Fruit fly (Drosophila melanogaster) whole organism, embryonic: ENCODE data around the gene CG14961.

Source experiments
- Aef1 ChIP-seq: fragments of 200-800 bp; sonication (Bioruptor generic); IDR thresholded peaks from 3 replicates; pipeline ENCODE4 v1.3.6; 2022; ENCODE audit warnings: missing biosample characterization, missing genetic modification characterization
- CG11247 ChIP-seq: fragments of 200-800 bp; sonication (Bioruptor generic); IDR thresholded peaks from 2 replicates; pipeline ENCODE4 v1.3.6; 2022; ENCODE audit warnings: missing biosample characterization, missing genetic modification characterization
- CG11504 ChIP-seq: fragments of 200-800 bp; sonication (Bioruptor generic); optimal IDR thresholded peaks from 3 replicates; lab custom pipeline; 2019; ENCODE audit warnings: missing biosample characterization, mild to moderate bottlenecking, missing genetic modification characterization, moderate library complexity
- CG12071 ChIP-seq: fragments of 200-800 bp; sonication (Bioruptor generic); optimal IDR thresholded peaks from 3 replicates; lab custom pipeline; 2018; ENCODE audit warnings: missing biosample characterization, mild to moderate bottlenecking, missing genetic modification characterization
- CG1233 ChIP-seq: fragments of 200-800 bp; sonication (Bioruptor generic); optimal IDR thresholded peaks from 4 replicates; lab custom pipeline; 2018; ENCODE audit warnings: missing biosample characterization, mild to moderate bottlenecking, missing genetic modification characterization
- CG12659 ChIP-seq: fragments of 200-800 bp; sonication (Bioruptor generic); optimal IDR thresholded peaks from 3 replicates; lab custom pipeline; 2017; ENCODE audit warnings: mild to moderate bottlenecking, missing biosample characterization, missing genetic modification reagents, missing genetic modification characterization
- CG13123 ChIP-seq: fragments of 200-800 bp; sonication (Bioruptor generic); optimal IDR thresholded peaks from 2 replicates; lab custom pipeline; 2016; ENCODE audit warnings: missing biosample characterization, missing genetic modification characterization
- CG1602 ChIP-seq: fragments of 200-800 bp; sonication (Bioruptor generic); optimal IDR thresholded peaks from 3 replicates; lab custom pipeline; 2016; ENCODE audit warnings: missing biosample characterization, missing genetic modification characterization
- CG30403 ChIP-seq: fragments of 200-800 bp; sonication (Bioruptor generic); optimal IDR thresholded peaks from 3 replicates; lab custom pipeline; 2016; ENCODE audit warnings: missing biosample characterization, missing genetic modification characterization
- CG3065 ChIP-seq: fragments of 200-800 bp; sonication (Bioruptor generic); optimal IDR thresholded peaks from 2 replicates; lab custom pipeline; 2016; ENCODE audit warnings: missing biosample characterization, missing genetic modification characterization
- CG31388 ChIP-seq: fragments of 200-800 bp; sonication (Bioruptor generic); optimal IDR thresholded peaks from 2 replicates; lab custom pipeline; 2016; ENCODE audit warnings: missing biosample characterization, missing genetic modification characterization
- CG32532 ChIP-seq: fragments of 200-800 bp; sonication (Bioruptor generic); IDR thresholded peaks from 2 replicates; pipeline ENCODE4 v1.3.6; 2022; ENCODE audit warnings: missing biosample characterization, missing genetic modification characterization
- CG4404 ChIP-seq: fragments of 200-800 bp; sonication (Bioruptor generic); IDR thresholded peaks from 2 replicates; pipeline ENCODE4 v1.3.6; 2022; ENCODE audit warnings: missing biosample characterization, missing genetic modification characterization
- CG4820 ChIP-seq: fragments of 200-800 bp; sonication (Bioruptor generic); optimal IDR thresholded peaks from 3 replicates; lab custom pipeline; 2016; ENCODE audit warnings: missing biosample characterization, missing genetic modification characterization
- CG5953 ChIP-seq: fragments of 200-800 bp; sonication (Bioruptor generic); IDR thresholded peaks from 2 replicates; pipeline ENCODE4 v1.3.6; 2022; ENCODE audit warnings: missing biosample characterization, missing genetic modification characterization
- CG6683 ChIP-seq: fragments of 200-800 bp; sonication (Bioruptor generic); optimal IDR thresholded peaks from 2 replicates; lab custom pipeline; 2017; ENCODE audit warnings: missing biosample characterization, mild to moderate bottlenecking, missing genetic modification characterization, missing genetic modification reagents
- CG6765 ChIP-seq: fragments of 200-800 bp; sonication (Bioruptor generic); optimal IDR thresholded peaks from 3 replicates; lab custom pipeline; 2017; ENCODE audit warnings: missing biosample characterization, mild to moderate bottlenecking, missing genetic modification characterization
- CG8281 ChIP-seq: fragments of 200-800 bp; sonication (Bioruptor generic); optimal IDR thresholded peaks from 2 replicates; lab custom pipeline; 2018; ENCODE audit warnings: missing biosample characterization, mild to moderate bottlenecking, missing genetic modification characterization, moderate library complexity
- Chrac-16 ChIP-seq: fragments of 200-800 bp; sonication (Bioruptor generic); optimal IDR thresholded peaks from 3 replicates; lab custom pipeline; 2016; ENCODE audit warnings: missing biosample characterization, missing genetic modification characterization
- HLH4C ChIP-seq: fragments of 200-800 bp; sonication (Bioruptor generic); IDR thresholded peaks from 3 replicates; pipeline ENCODE4 v1.3.6; 2022; ENCODE audit warnings: missing biosample characterization, missing genetic modification characterization; ENCODE audit not compliant: partially characterized antibody
- Hr3 ChIP-seq: fragments of 200-800 bp; sonication (Bioruptor generic); optimal IDR thresholded peaks from 3 replicates; lab custom pipeline; 2016; ENCODE audit warnings: missing biosample characterization, missing genetic modification characterization
- Jarid2 ChIP-seq: fragments of 200-800 bp; sonication (Bioruptor generic); optimal IDR thresholded peaks from 3 replicates; lab custom pipeline; 2017; ENCODE audit warnings: mild to moderate bottlenecking, missing biosample characterization, missing genetic modification reagents, missing genetic modification characterization
- Nf-YA ChIP-seq: fragments of 200-800 bp; sonication (Bioruptor generic); IDR thresholded peaks from 2 replicates; pipeline ENCODE4 v1.3.6; 2022; ENCODE audit warnings: missing biosample characterization, missing genetic modification characterization
- Oaz ChIP-seq: fragments of 200-800 bp; sonication (Bioruptor generic); IDR thresholded peaks from 2 replicates; pipeline ENCODE4 v1.3.6; 2022; ENCODE audit warnings: missing biosample characterization, missing genetic modification characterization
- Scr ChIP-seq: fragments of 200-800 bp; sonication (Bioruptor generic); IDR thresholded peaks from 2 replicates; pipeline ENCODE4 v1.3.6; 2022; ENCODE audit warnings: missing biosample characterization, missing genetic modification characterization; ENCODE audit not compliant: partially characterized antibody
- Sry-δ ChIP-seq: fragments of 200-800 bp; sonication (Bioruptor generic); optimal IDR thresholded peaks from 2 replicates; lab custom pipeline; 2016; ENCODE audit warnings: missing biosample characterization, missing genetic modification characterization
- ara ChIP-seq: fragments of 200-800 bp; sonication (Bioruptor generic); IDR thresholded peaks from 2 replicates; pipeline ENCODE4 v1.3.6; 2022; ENCODE audit warnings: missing biosample characterization, missing genetic modification characterization
- bigmax ChIP-seq: fragments of 200-800 bp; sonication (Bioruptor generic); optimal IDR thresholded peaks from 2 replicates; lab custom pipeline; 2018; ENCODE audit warnings: missing biosample characterization, mild to moderate bottlenecking, missing genetic modification characterization
- bowl ChIP-seq: fragments of 200-800 bp; sonication (Bioruptor generic); IDR thresholded peaks from 2 replicates; pipeline ENCODE4 v1.3.6; 2022; ENCODE audit warnings: missing biosample characterization, missing genetic modification characterization
- caup ChIP-seq: fragments of 200-800 bp; sonication (Bioruptor generic); optimal IDR thresholded peaks from 3 replicates; lab custom pipeline; 2017; ENCODE audit warnings: missing biosample characterization, mild to moderate bottlenecking, missing genetic modification characterization, moderate library complexity; ENCODE audit not compliant: severe bottlenecking
- crc ChIP-seq: fragments of 200-800 bp; sonication (Bioruptor generic); optimal IDR thresholded peaks from 2 replicates; lab custom pipeline; 2016; ENCODE audit warnings: missing biosample characterization, missing genetic modification characterization
- ems ChIP-seq: fragments of 200-800 bp; sonication (Bioruptor generic); optimal IDR thresholded peaks from 3 replicates; lab custom pipeline; 2016; ENCODE audit warnings: missing biosample characterization, missing genetic modification characterization
- ewg ChIP-seq: fragments of 200-800 bp; sonication (Bioruptor generic); optimal IDR thresholded peaks from 3 replicates; lab custom pipeline; 2017; ENCODE audit warnings: mild to moderate bottlenecking, missing biosample characterization, missing genetic modification reagents, missing genetic modification characterization
- fru ChIP-seq: fragments of >200 bp; optimal IDR thresholded peaks from 2 replicates; lab custom pipeline; 2017
- fu2 ChIP-seq: fragments of 200-800 bp; sonication (Bioruptor generic); optimal IDR thresholded peaks from 2 replicates; lab custom pipeline; 2016; ENCODE audit warnings: missing biosample characterization, missing genetic modification characterization
- gem ChIP-seq: fragments of 200-800 bp; sonication (Bioruptor generic); optimal IDR thresholded peaks from 2 replicates; lab custom pipeline; 2019; ENCODE audit warnings: missing biosample characterization, mild to moderate bottlenecking, missing genetic modification characterization, moderate library complexity
- gro ChIP-seq: fragments of 200-800 bp; sonication (Bioruptor generic); optimal IDR thresholded peaks from 2 replicates; lab custom pipeline; 2016; ENCODE audit warnings: missing biosample characterization, missing genetic modification characterization
- inv ChIP-seq: fragments of 200-800 bp; sonication (Bioruptor generic); IDR thresholded peaks from 2 replicates; pipeline ENCODE4 v1.3.6; 2022; ENCODE audit warnings: missing biosample characterization, missing genetic modification characterization; ENCODE audit not compliant: partially characterized antibody
- luna ChIP-seq: fragments of 200-800 bp; sonication (Bioruptor generic); optimal IDR thresholded peaks from 2 replicates; lab custom pipeline; 2016; ENCODE audit warnings: missing biosample characterization, missing genetic modification characterization
- odd ChIP-seq: fragments of 200-800 bp; sonication (Bioruptor generic); optimal IDR thresholded peaks from 2 replicates; lab custom pipeline; 2017; ENCODE audit warnings: missing biosample characterization, mild to moderate bottlenecking, missing genetic modification characterization
- org-1 ChIP-seq: fragments of 200-800 bp; sonication (Bioruptor generic); optimal IDR thresholded peaks from 2 replicates; lab custom pipeline; 2017; ENCODE audit warnings: missing biosample characterization, missing genetic modification characterization
- prd ChIP-seq, 3 experiments: fragments of >200 bp in 2 of 3; fragments of 200-800 bp in 1 of 3; sonication (Bioruptor generic) in 1 of 3; optimal IDR thresholded peaks in 2 of 3; IDR thresholded peaks in 1 of 3; 2 replicates in 2 of 3; 3 replicates in 1 of 3; pipeline versions ENCODE4 v1.3.6 to Lab custom; 2017 to 2022; ENCODE audit warnings: missing biosample characterization in 1 of 3, missing genetic modification characterization in 1 of 3
- ro ChIP-seq: fragments of 200-800 bp; sonication (Bioruptor generic); IDR thresholded peaks from 2 replicates; pipeline ENCODE4 v1.3.6; 2022; ENCODE audit warnings: missing biosample characterization, missing genetic modification characterization
- row ChIP-seq: fragments of 200-800 bp; sonication (Bioruptor generic); IDR thresholded peaks from 3 replicates; pipeline ENCODE4 v1.3.6; 2022; ENCODE audit warnings: missing biosample characterization, missing genetic modification characterization
- so ChIP-seq: fragments of 200-800 bp; sonication (Bioruptor generic); IDR thresholded peaks from 3 replicates; pipeline ENCODE4 v1.3.6; 2022; ENCODE audit warnings: missing biosample characterization, missing genetic modification characterization
- ssp ChIP-seq: fragments of 200-800 bp; sonication (Bioruptor generic); IDR thresholded peaks from 2 replicates; pipeline ENCODE4 v1.3.6; 2022; ENCODE audit warnings: missing biosample characterization, missing genetic modification characterization
- ttk ChIP-seq: fragments of 200-800 bp; sonication (Bioruptor generic); IDR thresholded peaks from 2 replicates; pipeline ENCODE4 v2.1.2; 2022; ENCODE audit warnings: missing biosample characterization, missing genetic modification characterization
- unpg ChIP-seq: fragments of 200-800 bp; sonication (Bioruptor generic); optimal IDR thresholded peaks from 3 replicates; lab custom pipeline; 2018; ENCODE audit warnings: missing biosample characterization, mild to moderate bottlenecking, missing genetic modification characterization, moderate library complexity
- usp ChIP-seq: fragments of >200 bp; optimal IDR thresholded peaks from 2 replicates; lab custom pipeline; 2017; ENCODE audit warnings: missing biosample characterization, missing genetic modification characterization
- vfl ChIP-seq: fragments of 200-800 bp; sonication (Bioruptor generic); optimal IDR thresholded peaks from 2 replicates; lab custom pipeline; 2016; ENCODE audit warnings: missing biosample characterization, missing genetic modification characterization
- zen2 ChIP-seq: fragments of 200-800 bp; sonication (Bioruptor generic); IDR thresholded peaks from 3 replicates; pipeline ENCODE4 v1.3.6; 2022; ENCODE audit warnings: missing biosample characterization, missing genetic modification characterization; ENCODE audit not compliant: partially characterized antibody

Gene CG14961

DNA sequence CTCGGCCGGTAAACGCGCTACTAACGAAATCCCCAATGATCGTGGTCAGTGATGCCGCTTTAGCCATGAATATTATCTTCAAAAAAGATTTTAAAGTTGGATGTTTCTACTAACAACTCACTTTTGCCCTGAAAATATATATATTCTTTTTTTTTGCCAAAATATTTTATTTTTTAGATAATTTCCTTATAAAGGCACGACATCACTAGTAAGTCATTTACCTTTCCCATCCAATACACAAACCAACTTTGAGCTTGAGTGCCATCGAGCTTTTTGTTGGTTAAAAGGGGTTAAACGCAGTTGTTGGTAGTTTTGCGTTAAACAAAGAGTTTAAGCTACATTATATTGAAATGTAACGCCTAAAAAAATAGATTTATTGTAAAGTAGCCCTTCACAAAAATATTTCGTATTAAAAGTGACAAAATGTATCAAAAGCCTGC is 26.8 kb upstream of the CG14961 start, which contains the start of gene CG14968 (continued):
- peak; percentile 91 for TF ChIP-seq Chrac-16
- peak; percentile 89 for TF ChIP-seq CG6683 (GFP tag; lab: Kevin White, UChicago)
- no peak for TF ChIP-seq inv (GFP tag; lab: Robert Waterston, UW)
- TF ChIP-seq ara (GFP tag; lab: Robert Waterston, UW) = peak; percentile 95
- TF ChIP-seq Scr (GFP tag; lab: Robert Waterston, UW) = no peak
- peak; percentile 95 for TF ChIP-seq Aef1
- TF ChIP-seq bowl (GFP tag; lab: Robert Waterston, UW) = peak; percentile 95
- peak; percentile 80 for TF ChIP-seq CG4404 (GFP tag; lab: Robert Waterston, UW)
- peak; percentile 74 for TF ChIP-seq vfl
- TF ChIP-seq CG5953 (GFP tag; lab: Robert Waterston, UW) = peak; percentile 91
- TF ChIP-seq usp (GFP tag; lab: Kevin White, UChicago) = no peak
- TF ChIP-seq CG11504 = peak; percentile 95
- TF ChIP-seq ro (GFP tag; lab: Robert Waterston, UW) = peak; percentile 86
- peak; percentile 69 for TF ChIP-seq Jarid2 (GFP tag; lab: Kevin White, UChicago)
- peak; percentile 85 for TF ChIP-seq CG13123 (GFP tag; lab: Kevin White, UChicago)
- peak; percentile 80 for TF ChIP-seq CG31388 (GFP tag; lab: Kevin White, UChicago)
- TF ChIP-seq so (GFP tag; lab: Robert Waterston, UW) = peak; percentile 97
- TF ChIP-seq fu2 (GFP tag; lab: Kevin White, UChicago) = peak; percentile 57
- peak; percentile 96 for TF ChIP-seq caup (GFP tag; lab: Kevin White, UChicago)
- TF ChIP-seq CG6765 (GFP tag; lab: Kevin White, UChicago) = peak; percentile 93
- peak; percentile 75 for TF ChIP-seq CG8281 (tag; lab: Kevin White, UChicago)
- TF ChIP-seq CG3065 (GFP tag; lab: Kevin White, UChicago) = peak; percentile 70
- TF ChIP-seq crc (GFP tag; lab: Kevin White, UChicago) = peak; percentile 52
- peak; percentile 71 for TF ChIP-seq org-1 (GFP tag; lab: Kevin White, UChicago)
- TF ChIP-seq zen2 (GFP tag; lab: Robert Waterston, UW) = no peak
- TF ChIP-seq Sry-δ = peak; percentile 36
- TF ChIP-seq unpg (GFP tag; lab: Kevin White, UChicago) = peak; percentile 95
- TF ChIP-seq ems (GFP tag; lab: Kevin White, UChicago) = peak; percentile 91
- TF ChIP-seq prd (optimal IDR thresholded peaks at IDR 0.05; lab: Kevin White, UChicago) = no peak
- peak; percentile 92 for TF ChIP-seq prd (GFP tag; IDR thresholded peaks at IDR 0.05; lab: Robert Waterston, UW)
- peak; percentile 92 for TF ChIP-seq CG1233
- peak; percentile 88 for TF ChIP-seq odd (GFP tag; lab: Kevin White, UChicago)
- peak; percentile 85 for TF ChIP-seq CG4820 (GFP tag; lab: Kevin White, UChicago)
- peak; percentile 88 for TF ChIP-seq CG12071 (GFP tag; lab: Kevin White, UChicago)
- peak; percentile 96 for TF ChIP-seq ttk
- peak; percentile 54 for TF ChIP-seq luna
- TF ChIP-seq CG12659 (GFP tag; lab: Kevin White, UChicago) = peak; percentile 95
- peak; percentile 96 for TF ChIP-seq row (GFP tag; lab: Robert Waterston, UW)
- peak; percentile 80 for TF ChIP-seq ewg (GFP tag; lab: Kevin White, UChicago)
- TF ChIP-seq Hr3 (GFP tag; lab: Kevin White, UChicago) = peak; percentile 91
- TF ChIP-seq bigmax (GFP tag; lab: Kevin White, UChicago) = peak; percentile 74
- TF ChIP-seq HLH4C (GFP tag; lab: Robert Waterston, UW) = no peak
- peak; percentile 98 for TF ChIP-seq CG32532 (GFP tag; lab: Robert Waterston, UW)
- TF ChIP-seq gem (tag; lab: Kevin White, UChicago) = peak; percentile 95
- peak; percentile 93 for TF ChIP-seq CG30403
- TF ChIP-seq Nf-YA (GFP tag; lab: Robert Waterston, UW) = peak; percentile 92
- TF ChIP-seq gro = peak; percentile 75
- peak; percentile 91 for TF ChIP-seq CG1602 (GFP tag; lab: Kevin White, UChicago)
- TF ChIP-seq Oaz (GFP tag; lab: Robert Waterston, UW) = peak; percentile 96
- TF ChIP-seq ssp = peak; percentile 85
- TF ChIP-seq CG11247 = peak; percentile 97
- no peak for TF ChIP-seq fru (lab: Kevin White, UChicago)
